Fruit fly (Drosophila melanogaster) whole organism, embryonic: Measurements from ENCODE around the gene Dhdds.

ENCODE experiments used
- B-H1 ChIP-seq: fragments of 200-800 bp; sonication (Bioruptor generic); IDR thresholded peaks from 3 replicates; pipeline ENCODE4 v1.3.6; 2022; ENCODE audit warnings: missing biosample characterization, missing genetic modification characterization
- Blimp-1 ChIP-seq: fragments of 200-800 bp; sonication (Bioruptor generic); optimal IDR thresholded peaks from 3 replicates; lab custom pipeline; 2018; ENCODE audit warnings: missing biosample characterization, missing genetic modification characterization, mild to moderate bottlenecking, moderate library complexity, missing genetic modification reagents
- BtbVII ChIP-seq: fragments of 200-800 bp; sonication (Bioruptor generic); optimal IDR thresholded peaks from 3 replicates; lab custom pipeline; 2017; ENCODE audit warnings: missing biosample characterization, mild to moderate bottlenecking, missing genetic modification characterization
- CG12391 ChIP-seq: fragments of 200-800 bp; sonication (Bioruptor generic); optimal IDR thresholded peaks from 3 replicates; lab custom pipeline; 2018; ENCODE audit warnings: missing biosample characterization, mild to moderate bottlenecking, missing genetic modification characterization, moderate library complexity
- CG13775 ChIP-seq: fragments of 200-800 bp; sonication (Bioruptor generic); optimal IDR thresholded peaks from 3 replicates; lab custom pipeline; 2017; ENCODE audit warnings: missing biosample characterization, mild to moderate bottlenecking, missing genetic modification characterization
- CG13894 ChIP-seq: fragments of 200-800 bp; sonication (Bioruptor generic); optimal IDR thresholded peaks from 3 replicates; lab custom pipeline; 2018; ENCODE audit warnings: missing biosample characterization, mild to moderate bottlenecking, missing genetic modification characterization, moderate library complexity
- CG14014 ChIP-seq: fragments of 200-800 bp; sonication (Bioruptor generic); IDR thresholded peaks from 2 replicates; pipeline ENCODE4 v1.3.6; 2022; ENCODE audit warnings: missing biosample characterization, missing genetic modification characterization
- CG14441 ChIP-seq: fragments of 200-800 bp; sonication (Bioruptor generic); IDR thresholded peaks from 2 replicates; pipeline ENCODE4 v1.3.6; 2022; ENCODE audit warnings: missing biosample characterization, missing genetic modification characterization
- CG17186 ChIP-seq: fragments of 200-800 bp; sonication (Bioruptor generic); optimal IDR thresholded peaks from 3 replicates; lab custom pipeline; 2017; ENCODE audit warnings: missing biosample characterization, missing genetic modification reagents, missing genetic modification characterization
- CG17568 ChIP-seq: fragments of 200-800 bp; sonication (Bioruptor generic); optimal IDR thresholded peaks from 2 replicates; lab custom pipeline; 2018; ENCODE audit warnings: missing biosample characterization, mild to moderate bottlenecking, missing genetic modification characterization, moderate library complexity
- CG17912 ChIP-seq: fragments of 200-800 bp; sonication (Bioruptor generic); optimal IDR thresholded peaks from 2 replicates; lab custom pipeline; 2018; ENCODE audit warnings: missing biosample characterization, mild to moderate bottlenecking, missing genetic modification characterization
- CG2199 ChIP-seq: fragments of 200-800 bp; sonication (Bioruptor generic); IDR thresholded peaks from 3 replicates; pipeline ENCODE4 v1.3.6; 2022; ENCODE audit warnings: missing biosample characterization, missing genetic modification characterization
- CG3847 ChIP-seq: fragments of 200-800 bp; sonication (Bioruptor generic); IDR thresholded peaks from 2 replicates; pipeline ENCODE4 v1.3.6; 2022; ENCODE audit warnings: missing biosample characterization, missing genetic modification characterization
- CG3995 ChIP-seq: fragments of 200-800 bp; sonication (Bioruptor generic); optimal IDR thresholded peaks from 3 replicates; lab custom pipeline; 2016; ENCODE audit warnings: missing biosample characterization, missing genetic modification characterization
- CG4282 ChIP-seq: fragments of 200-800 bp; sonication (Bioruptor generic); optimal IDR thresholded peaks from 2 replicates; lab custom pipeline; 2016; ENCODE audit warnings: missing biosample characterization, missing genetic modification characterization
- CG7357 ChIP-seq: fragments of 200-800 bp; sonication (Bioruptor generic); IDR thresholded peaks from 3 replicates; pipeline ENCODE4 v1.3.6; 2022; ENCODE audit warnings: missing biosample characterization, missing genetic modification characterization
- CG7839 ChIP-seq: fragments of 200-800 bp; sonication (Bioruptor generic); optimal IDR thresholded peaks from 3 replicates; lab custom pipeline; 2018; ENCODE audit warnings: missing biosample characterization, mild to moderate bottlenecking, missing genetic modification characterization, moderate library complexity
- CG8388 ChIP-seq: fragments of 200-800 bp; sonication (Bioruptor generic); optimal IDR thresholded peaks from 2 replicates; lab custom pipeline; 2019; ENCODE audit warnings: missing biosample characterization, mild to moderate bottlenecking, missing genetic modification characterization, moderate library complexity
- Camta ChIP-seq: fragments of 200-800 bp; sonication (Bioruptor generic); optimal IDR thresholded peaks from 2 replicates; lab custom pipeline; 2016; ENCODE audit warnings: missing biosample characterization, missing genetic modification characterization
- Dad ChIP-seq: fragments of 200-800 bp; sonication (Bioruptor generic); optimal IDR thresholded peaks from 3 replicates; lab custom pipeline; 2016; ENCODE audit warnings: missing biosample characterization, missing genetic modification characterization
- Dbx ChIP-seq: fragments of 200-800 bp; sonication (Bioruptor generic); IDR thresholded peaks from 3 replicates; pipeline ENCODE4 v1.3.6; 2022; ENCODE audit warnings: missing biosample characterization, missing genetic modification characterization
- Doc3 ChIP-seq: fragments of 200-800 bp; sonication (Bioruptor generic); IDR thresholded peaks from 3 replicates; pipeline ENCODE4 v1.3.6; 2022; ENCODE audit warnings: missing biosample characterization, missing genetic modification characterization; ENCODE audit not compliant: partially characterized antibody
- Dp ChIP-seq: fragments of 200-800 bp; sonication (Bioruptor generic); optimal IDR thresholded peaks from 2 replicates; lab custom pipeline; 2018; ENCODE audit warnings: missing biosample characterization, mild to moderate bottlenecking, missing genetic modification characterization, moderate library complexity
- Fer1 ChIP-seq: fragments of 200-800 bp; sonication (Bioruptor generic); optimal IDR thresholded peaks from 2 replicates; lab custom pipeline; 2017; ENCODE audit warnings: missing biosample characterization, mild to moderate bottlenecking, missing genetic modification characterization
- Fer2 ChIP-seq: fragments of 200-800 bp; sonication (Bioruptor generic); optimal IDR thresholded peaks from 2 replicates; lab custom pipeline; 2018; ENCODE audit warnings: missing biosample characterization, mild to moderate bottlenecking, missing genetic modification characterization, moderate library complexity
- Gsc ChIP-seq: fragments of 200-800 bp; sonication (Bioruptor generic); IDR thresholded peaks from 2 replicates; pipeline ENCODE4 v1.3.6; 2022; ENCODE audit warnings: missing biosample characterization, missing genetic modification characterization
- HHEX ChIP-seq: fragments of 200-800 bp; sonication (Bioruptor generic); optimal IDR thresholded peaks from 3 replicates; lab custom pipeline; 2017; ENCODE audit warnings: missing biosample characterization, mild to moderate bottlenecking, missing genetic modification characterization, missing genetic modification reagents
- Hey ChIP-seq: fragments of 200-800 bp; sonication (Bioruptor generic); optimal IDR thresholded peaks from 3 replicates; lab custom pipeline; 2018; ENCODE audit warnings: missing biosample characterization, mild to moderate bottlenecking, missing genetic modification characterization
- MTF-1 ChIP-seq: fragments of 200-800 bp; sonication (Bioruptor generic); optimal IDR thresholded peaks from 2 replicates; lab custom pipeline; 2018; ENCODE audit warnings: missing biosample characterization, mild to moderate bottlenecking, missing genetic modification characterization, borderline replicate concordance
- Meics ChIP-seq: fragments of 200-800 bp; sonication (Bioruptor generic); optimal IDR thresholded peaks from 2 replicates; lab custom pipeline; 2017; ENCODE audit warnings: missing biosample characterization, mild to moderate bottlenecking, missing genetic modification characterization
- Neu2 ChIP-seq: fragments of 200-800 bp; sonication (Bioruptor generic); optimal IDR thresholded peaks from 3 replicates; lab custom pipeline; 2016; ENCODE audit warnings: missing biosample characterization, missing genetic modification characterization, borderline replicate concordance
- Poxn ChIP-seq: fragments of 200-800 bp; sonication (Bioruptor generic); IDR thresholded peaks from 2 replicates; pipeline ENCODE4 v1.3.6; 2022; ENCODE audit warnings: missing biosample characterization, missing genetic modification characterization
- Ravus ChIP-seq: fragments of 200-800 bp; sonication (Bioruptor generic); IDR thresholded peaks from 2 replicates; pipeline ENCODE4 v1.3.6; 2022; ENCODE audit warnings: missing biosample characterization, missing genetic modification characterization
- Scr ChIP-seq: fragments of 200-800 bp; sonication (Bioruptor generic); IDR thresholded peaks from 2 replicates; pipeline ENCODE4 v1.3.6; 2022; ENCODE audit warnings: missing biosample characterization, missing genetic modification characterization; ENCODE audit not compliant: partially characterized antibody
- al ChIP-seq: fragments of 200-800 bp; sonication (Bioruptor generic); IDR thresholded peaks from 2 replicates; pipeline ENCODE4 v1.3.6; 2022; ENCODE audit warnings: missing biosample characterization, missing genetic modification characterization
- ash1 ChIP-seq: fragments of 200-800 bp; sonication (Bioruptor generic); optimal IDR thresholded peaks from 2 replicates; lab custom pipeline; 2018; ENCODE audit warnings: missing biosample characterization, mild to moderate bottlenecking, missing genetic modification characterization
- bbx ChIP-seq: fragments of 200-800 bp; sonication (Bioruptor generic); IDR thresholded peaks from 2 replicates; pipeline ENCODE4 v1.3.6; 2022; ENCODE audit warnings: missing biosample characterization, missing genetic modification characterization; ENCODE audit not compliant: partially characterized antibody
- exex ChIP-seq: fragments of 200-800 bp; sonication (Bioruptor generic); optimal IDR thresholded peaks from 4 replicates; lab custom pipeline; 2018; ENCODE audit warnings: missing biosample characterization, mild to moderate bottlenecking, missing genetic modification characterization, moderate library complexity
- hth ChIP-seq: fragments of >200 bp; optimal IDR thresholded peaks from 2 replicates; lab custom pipeline; 2017; ENCODE audit warnings: inconsistent platforms
- jumu ChIP-seq: fragments of 200-800 bp; sonication (Bioruptor generic); optimal IDR thresholded peaks from 3 replicates; lab custom pipeline; 2016; ENCODE audit warnings: missing biosample characterization, missing genetic modification characterization
- kah ChIP-seq: fragments of 200-800 bp; sonication (Bioruptor generic); optimal IDR thresholded peaks from 2 replicates; lab custom pipeline; 2018; ENCODE audit warnings: missing biosample characterization, mild to moderate bottlenecking, missing genetic modification characterization
- odd ChIP-seq: fragments of 200-800 bp; sonication (Bioruptor generic); optimal IDR thresholded peaks from 2 replicates; lab custom pipeline; 2017; ENCODE audit warnings: missing biosample characterization, mild to moderate bottlenecking, missing genetic modification characterization
- prd ChIP-seq, 3 experiments: fragments of >200 bp in 2 of 3; fragments of 200-800 bp in 1 of 3; sonication (Bioruptor generic) in 1 of 3; optimal IDR thresholded peaks in 2 of 3; IDR thresholded peaks in 1 of 3; 2 replicates in 2 of 3; 3 replicates in 1 of 3; pipeline versions ENCODE4 v1.3.6 to Lab custom; 2017 to 2022; ENCODE audit warnings: missing biosample characterization in 1 of 3, missing genetic modification characterization in 1 of 3
- run ChIP-seq: fragments of 200-800 bp; sonication (Bioruptor generic); optimal IDR thresholded peaks from 3 replicates; lab custom pipeline; 2018; ENCODE audit warnings: missing biosample characterization, mild to moderate bottlenecking, missing genetic modification characterization
- sqz ChIP-seq: fragments of 200-800 bp; sonication (Bioruptor generic); optimal IDR thresholded peaks from 3 replicates; lab custom pipeline; 2018; ENCODE audit warnings: missing biosample characterization, mild to moderate bottlenecking, missing genetic modification characterization
- tin ChIP-seq: fragments of 200-800 bp; sonication (Bioruptor generic); optimal IDR thresholded peaks from 3 replicates; lab custom pipeline; 2016; ENCODE audit warnings: missing biosample characterization, missing genetic modification characterization
- toy ChIP-seq: fragments of 200-800 bp; sonication (Bioruptor generic); IDR thresholded peaks from 2 replicates; pipeline ENCODE4 v1.3.6; 2022; ENCODE audit warnings: missing biosample characterization, missing genetic modification characterization

Dhdds gene

DNA sequence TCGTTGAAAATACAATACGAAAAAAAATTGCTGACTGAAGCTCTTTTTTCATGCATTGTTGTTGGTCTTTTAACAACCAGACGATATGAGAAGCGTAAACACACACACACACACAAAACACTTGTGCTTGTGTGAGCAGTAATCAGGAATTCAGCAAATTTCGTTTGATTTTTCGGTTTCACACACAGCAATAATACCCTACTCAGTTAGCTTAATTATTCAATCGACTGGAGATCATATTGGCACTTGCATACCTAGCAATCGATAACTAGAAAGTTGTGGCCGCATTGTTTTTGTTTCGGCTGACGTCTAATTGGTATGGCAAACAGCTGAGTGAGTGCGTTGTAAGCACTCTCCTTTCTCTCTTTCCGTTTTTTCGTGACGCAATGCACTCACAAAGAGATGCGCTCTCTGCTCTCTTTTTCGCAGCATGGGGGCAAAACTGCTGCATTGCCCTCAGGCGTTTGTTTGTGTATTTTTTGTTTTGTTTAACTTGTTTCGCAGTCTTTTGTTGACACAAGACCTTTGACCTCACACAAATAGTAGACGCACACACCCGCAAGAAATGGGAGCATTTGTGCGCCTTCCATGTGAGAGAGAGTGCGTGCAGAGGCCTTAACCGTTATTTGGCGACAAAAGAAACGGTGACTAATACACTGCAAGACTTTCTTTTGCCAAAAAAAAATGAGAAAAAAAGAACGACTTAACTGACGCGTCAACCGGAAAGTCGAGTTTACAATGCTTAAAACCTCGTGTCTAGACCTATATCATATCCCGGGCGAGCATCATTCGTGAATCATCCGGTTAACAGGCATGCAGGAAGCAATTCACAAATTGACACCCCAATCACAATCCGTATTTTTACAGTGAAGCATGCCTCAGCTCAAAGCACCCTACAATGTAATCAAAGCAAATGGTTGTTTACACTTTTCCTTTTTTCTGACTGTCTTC, 11.9 kb upstream of the Dhdds start (continued):
- TF ChIP-seq CG2199 (GFP tag; lab: Robert Waterston, UW) (0 out of 3 replicates have a peak, but pooled peaks have one; percentile 13), al (peak; percentile 34; the same call in 1 of the 2 replicates), CG14014 (GFP tag; lab: Robert Waterston, UW) (no peak), jumu (GFP tag; lab: Kevin White, UChicago) (no peak), Neu2 (no peak), exex (tag; lab: Kevin White, UChicago) (peak; percentile 58), odd (GFP tag; lab: Kevin White, UChicago) (no peak), CG4282 (GFP tag; lab: Kevin White, UChicago) (no peak), toy (GFP tag; lab: Robert Waterston, UW) (no peak), CG12391 (tag; lab: Kevin White, UChicago) (no peak), CG3847 (GFP tag; lab: Robert Waterston, UW) (no peak), Dbx (GFP tag; lab: Robert Waterston, UW) (0 out of 3 replicates have a peak, but pooled peaks have one; percentile 26), prd (optimal IDR thresholded peaks at IDR 0.05; lab: Kevin White, UChicago) (no peak), prd (GFP tag; IDR thresholded peaks at IDR 0.05; lab: Robert Waterston, UW) (peak; percentile 34; the same call in 1 of the 3 replicates), kah (GFP tag; lab: Kevin White, UChicago) (no peak), Poxn (GFP tag; lab: Robert Waterston, UW) (no peak), BtbVII (no peak), Hey (tag; lab: Kevin White, UChicago) (no peak), Blimp-1 (GFP tag; lab: Kevin White, UChicago) (peak; percentile 42), Dad (GFP tag; lab: Kevin White, UChicago) (no peak), Gsc (GFP tag; lab: Robert Waterston, UW) (no peak), run (tag; lab: Kevin White, UChicago) (no peak), CG17186 (GFP tag; lab: Kevin White, UChicago) (no peak), Dp (no peak), CG17568 (GFP tag; lab: Kevin White, UChicago) (no peak), HHEX (GFP tag; lab: Kevin White, UChicago) (no peak), ash1 (GFP tag; lab: Kevin White, UChicago) (no peak), Meics (GFP tag; lab: Kevin White, UChicago) (peak; percentile 35), Fer2 (tag; lab: Kevin White, UChicago) (no peak), CG7357 (GFP tag; lab: Robert Waterston, UW) (no peak), bbx (GFP tag; lab: Robert Waterston, UW) (no peak), Ravus (no peak), sqz (GFP tag; lab: Kevin White, UChicago) (peak; percentile 94), CG17912 (GFP tag; lab: Kevin White, UChicago) (no peak), CG13894 (tag; lab: Kevin White, UChicago) (no peak), CG3995 (GFP tag; lab: Kevin White, UChicago) (peak; percentile 26), CG14441 (0 out of 2 replicates have a peak, but pooled peaks have one; percentile 35), Scr (GFP tag; lab: Robert Waterston, UW) (no peak; the same call in 1 of the 2 replicates), CG8388 (GFP tag; lab: Kevin White, UChicago) (no peak), CG13775 (no peak), tin (GFP tag; lab: Kevin White, UChicago) (no peak), Camta (GFP tag; lab: Kevin White, UChicago) (no peak), MTF-1 (peak; percentile 10), Fer1 (GFP tag; lab: Kevin White, UChicago) (peak; percentile 12), CG7839 (tag; lab: Kevin White, UChicago) (peak; percentile 30), B-H1 (GFP tag; lab: Robert Waterston, UW) (peak; percentile 13; the same call in 1 of the 3 replicates), Doc3 (GFP tag; lab: Robert Waterston, UW) (peak; percentile 27; the same call in 1 of the 3 replicates), hth (lab: Kevin White, UChicago) (no peak)
